Fruit fly (Drosophila melanogaster) whole organism, embryonic: ENCODE measurements around the gene CG5968.

ENCODE experiments used
- CG10209 ChIP-seq: fragments of 200-800 bp; sonication (Bioruptor generic); optimal IDR thresholded peaks from 3 replicates; lab custom pipeline; 2017; ENCODE audit warnings: missing biosample characterization, mild to moderate bottlenecking, missing genetic modification characterization, missing genetic modification reagents
- CG10462 ChIP-seq: fragments of 200-800 bp; sonication (Bioruptor generic); optimal IDR thresholded peaks from 2 replicates; lab custom pipeline; 2016; ENCODE audit warnings: missing biosample characterization, missing genetic modification characterization
- HHEX ChIP-seq: fragments of 200-800 bp; sonication (Bioruptor generic); optimal IDR thresholded peaks from 3 replicates; lab custom pipeline; 2017; ENCODE audit warnings: missing biosample characterization, mild to moderate bottlenecking, missing genetic modification characterization, missing genetic modification reagents
- NFAT ChIP-seq: fragments of 200-800 bp; sonication (Bioruptor generic); IDR thresholded peaks from 2 replicates; pipeline ENCODE4 v1.3.6; 2022; ENCODE audit warnings: missing biosample characterization, missing genetic modification characterization
- PHDP ChIP-seq: fragments of 200-800 bp; sonication (Bioruptor generic); optimal IDR thresholded peaks from 3 replicates; lab custom pipeline; 2018; ENCODE audit warnings: missing biosample characterization, mild to moderate bottlenecking, missing genetic modification characterization, moderate library complexity
- bowl ChIP-seq: fragments of 200-800 bp; sonication (Bioruptor generic); IDR thresholded peaks from 2 replicates; pipeline ENCODE4 v1.3.6; 2022; ENCODE audit warnings: missing biosample characterization, missing genetic modification characterization
- h ChIP-seq: fragments of >200 bp; optimal IDR thresholded peaks from 2 replicates; lab custom pipeline; 2017
- tna ChIP-seq: fragments of 200-800 bp; sonication (Bioruptor generic); IDR thresholded peaks from 2 replicates; pipeline ENCODE4 v1.3.6; 2022; ENCODE audit warnings: missing biosample characterization, missing genetic modification characterization; ENCODE audit not compliant: partially characterized antibody

- TF ChIP-seq CG10462 (GFP tag; lab: Kevin White, UChicago) (no peak), HHEX (GFP tag; lab: Kevin White, UChicago) (no peak), tna (no peak), bowl (GFP tag; lab: Robert Waterston, UW) (no peak), PHDP (tag; lab: Kevin White, UChicago) (no peak), CG10209 (GFP tag; lab: Kevin White, UChicago) (no peak), h (lab: Kevin White, UChicago) (no peak), NFAT (no peak)
These were observed 48.4 kb downstream of the CG5968 start for dm6 chr2L:16501366-16501765.
